Worm (Caenorhabditis elegans) whole organism, late embryonic: ENCODE measurements around the gene dsc-1.

Experiments used
- K09A11.1 ChIP-seq: sonication (generic microtip); optimal IDR thresholded peaks from 2 replicates; lab custom pipeline; 2017; ENCODE audit warnings: antibody characterized with exemption, mild to moderate bottlenecking, missing genetic modification characterization, missing compliant biosample characterization; ENCODE audit not compliant: insufficient read depth
- T23F11.4 ChIP-seq: fragments of 200-800 bp; sonication (Bioruptor generic); optimal IDR thresholded peaks from 2 replicates; lab custom pipeline; 2018; ENCODE audit warnings: mild to moderate bottlenecking, missing genetic modification characterization, missing compliant biosample characterization
- Y22D7AL.16 ChIP-seq: sonication (generic microtip); optimal IDR thresholded peaks from 2 replicates; lab custom pipeline; 2016; ENCODE audit warnings: missing genetic modification characterization, missing compliant biosample characterization
- ceh-19 ChIP-seq: fragments of 200-800 bp; sonication (Bioruptor generic); optimal IDR thresholded peaks from 2 replicates; lab custom pipeline; 2018; ENCODE audit warnings: mild to moderate bottlenecking, missing genetic modification characterization, missing compliant biosample characterization
- ceh-24 ChIP-seq: sonication (generic microtip); optimal IDR thresholded peaks from 2 replicates; lab custom pipeline; 2016; ENCODE audit warnings: mild to moderate bottlenecking, missing genetic modification characterization, missing compliant biosample characterization
- ceh-30 ChIP-seq: fragments of 150-350 bp; optimal IDR thresholded peaks from 2 replicates; lab custom pipeline; 2014; ENCODE audit warnings: missing biosample characterization, missing genetic modification characterization
- ceh-48 ChIP-seq: sonication (generic microtip); optimal IDR thresholded peaks from 2 replicates; lab custom pipeline; 2016; ENCODE audit warnings: missing genetic modification characterization, inconsistent platforms, missing compliant biosample characterization
- ceh-6 ChIP-seq: fragments of 200-800 bp; sonication (Bioruptor generic); optimal IDR thresholded peaks from 2 replicates; lab custom pipeline; 2018; ENCODE audit warnings: mild to moderate bottlenecking, missing genetic modification characterization, missing compliant biosample characterization
- dve-1 ChIP-seq: sonication (generic microtip); optimal IDR thresholded peaks from 2 replicates; lab custom pipeline; 2017; ENCODE audit warnings: antibody characterized with exemption, mild to moderate bottlenecking, missing genetic modification characterization, missing compliant biosample characterization
- elt-2 ChIP-seq: sonication (generic microtip); optimal IDR thresholded peaks from 2 replicates; lab custom pipeline; 2016; ENCODE audit warnings: missing genetic modification reagents, missing genetic modification characterization, missing compliant biosample characterization
- ets-4 ChIP-seq: sonication (generic microtip); optimal IDR thresholded peaks from 2 replicates; lab custom pipeline; 2016; ENCODE audit warnings: missing genetic modification characterization, missing compliant biosample characterization
- fkh-10 ChIP-seq: fragments of 150-350 bp; optimal IDR thresholded peaks from 2 replicates; lab custom pipeline; 2014; ENCODE audit warnings: missing biosample characterization, missing genetic modification reagents, missing genetic modification characterization
- gmeb-2 ChIP-seq: sonication (generic microtip); optimal IDR thresholded peaks from 2 replicates; lab custom pipeline; 2016; ENCODE audit warnings: missing genetic modification characterization, inconsistent platforms, missing compliant biosample characterization
- hlh-30 ChIP-seq: sonication (generic microtip); optimal IDR thresholded peaks from 2 replicates; lab custom pipeline; 2017; ENCODE audit warnings: antibody characterized with exemption, missing genetic modification characterization, missing compliant biosample characterization; ENCODE audit not compliant: insufficient read depth
- hlh-6 ChIP-seq: sonication (generic microtip); optimal IDR thresholded peaks from 2 replicates; lab custom pipeline; 2016; ENCODE audit warnings: missing genotype, missing genetic modification characterization, missing compliant biosample characterization
- hlh-8 ChIP-seq: sonication (generic microtip); optimal IDR thresholded peaks from 2 replicates; lab custom pipeline; 2016; ENCODE audit warnings: missing genotype, missing genetic modification characterization, missing compliant biosample characterization
- lim-6 ChIP-seq: sonication (generic microtip); optimal IDR thresholded peaks from 2 replicates; lab custom pipeline; 2016; ENCODE audit warnings: missing genetic modification characterization, missing compliant biosample characterization
- lin-11 ChIP-seq: fragments of 200-800 bp; sonication (Bioruptor generic); optimal IDR thresholded peaks from 2 replicates; lab custom pipeline; 2018; ENCODE audit warnings: mild to moderate bottlenecking, missing genetic modification characterization, missing compliant biosample characterization
- npax-4 ChIP-seq: sonication (generic microtip); optimal IDR thresholded peaks from 2 replicates; lab custom pipeline; 2016; ENCODE audit warnings: missing genetic modification characterization, missing compliant biosample characterization
- odd-2 ChIP-seq: sonication (generic microtip); optimal IDR thresholded peaks from 2 replicates; lab custom pipeline; 2017; ENCODE audit warnings: antibody characterized with exemption, mild to moderate bottlenecking, missing genetic modification characterization, missing compliant biosample characterization
- pat-9 ChIP-seq: fragments of 200-800 bp; sonication (Bioruptor generic); optimal IDR thresholded peaks from 2 replicates; lab custom pipeline; 2018; ENCODE audit warnings: mild to moderate bottlenecking, missing genetic modification characterization, moderate library complexity, missing compliant biosample characterization
- pha-2 ChIP-seq: sonication (generic microtip); optimal IDR thresholded peaks from 2 replicates; lab custom pipeline; 2017; ENCODE audit warnings: mild to moderate bottlenecking, missing genetic modification characterization, missing compliant biosample characterization
- pros-1 ChIP-seq: fragments of 150-350 bp; optimal IDR thresholded peaks from 2 replicates; lab custom pipeline; 2014; ENCODE audit warnings: missing biosample characterization, missing genetic modification reagents, missing genetic modification characterization
- ref-2 ChIP-seq: sonication (generic microtip); optimal IDR thresholded peaks from 2 replicates; lab custom pipeline; 2016; ENCODE audit warnings: missing genetic modification characterization, missing compliant biosample characterization
- sox-2 ChIP-seq: fragments of 200-800 bp; sonication (Bioruptor generic); IDR thresholded peaks from 2 replicates; pipeline ENCODE4 v1.3.6; 2022; ENCODE audit warnings: missing genetic modification reagents, missing genetic modification characterization, missing compliant biosample characterization
- sox-4 ChIP-seq: sonication (generic microtip); optimal IDR thresholded peaks from 2 replicates; lab custom pipeline; 2017; ENCODE audit warnings: mild to moderate bottlenecking, missing genetic modification characterization, inconsistent platforms, missing compliant biosample characterization
- syd-9 ChIP-seq: sonication (generic microtip); optimal IDR thresholded peaks from 2 replicates; lab custom pipeline; 2016; ENCODE audit warnings: mild to moderate bottlenecking, missing genetic modification characterization, moderate library complexity, missing compliant biosample characterization
- tbx-2 ChIP-seq: sonication (generic microtip); optimal IDR thresholded peaks from 2 replicates; lab custom pipeline; 2016; ENCODE audit warnings: missing genetic modification characterization, missing compliant biosample characterization
- tbx-7 ChIP-seq: sonication (generic microtip); optimal IDR thresholded peaks from 2 replicates; lab custom pipeline; 2016; ENCODE audit warnings: missing genotype, missing genetic modification characterization, missing compliant biosample characterization
- ttx-3 ChIP-seq: sonication (generic microtip); optimal IDR thresholded peaks from 2 replicates; lab custom pipeline; 2016; ENCODE audit warnings: missing genetic modification reagents, missing genetic modification characterization, missing compliant biosample characterization
- unc-42 ChIP-seq: sonication (generic microtip); optimal IDR thresholded peaks from 2 replicates; lab custom pipeline; 2016; ENCODE audit warnings: missing genotype, missing genetic modification characterization, missing compliant biosample characterization
- ztf-16 ChIP-seq: sonication (generic microtip); optimal IDR thresholded peaks from 2 replicates; lab custom pipeline; 2017; ENCODE audit warnings: missing genetic modification characterization, missing compliant biosample characterization

Gene dsc-1

DNA sequence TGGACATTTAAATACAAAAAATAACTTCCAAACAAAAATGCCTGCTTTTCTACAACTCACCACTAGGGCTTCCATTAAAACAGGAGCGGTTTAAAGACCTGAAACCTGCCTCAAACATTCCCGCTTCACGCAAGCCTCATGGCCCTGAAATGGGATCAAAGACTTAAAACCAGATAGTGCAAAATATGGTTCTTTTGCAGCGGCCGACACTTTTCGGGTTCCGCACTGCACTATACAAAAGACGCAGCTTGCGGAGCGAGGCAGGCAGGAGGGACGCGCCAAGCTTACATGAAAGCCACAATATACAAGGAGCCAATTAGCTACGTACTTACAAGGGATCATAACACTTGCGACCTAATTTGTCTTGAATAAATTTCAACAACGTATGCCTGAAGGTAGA is 38.8 kb upstream of the dsc-1 start:
- no peak for TF ChIP-seq elt-2
- TF ChIP-seq dve-1 (tag; lab: Kevin White, UChicago) = no peak
- TF ChIP-seq odd-2 (tag; lab: Kevin White, UChicago) = no peak
- TF ChIP-seq ceh-19 (GFP tag; lab: Kevin White, UChicago) = no peak
- no peak for TF ChIP-seq tbx-2
- no peak for TF ChIP-seq ets-4 (tag; lab: Kevin White, UChicago)
- no peak for TF ChIP-seq hlh-6 (tag; lab: Kevin White, UChicago)
- no peak for TF ChIP-seq tbx-7 (tag; lab: Kevin White, UChicago)
- TF ChIP-seq ttx-3 (tag; lab: Kevin White, UChicago) = no peak
- no peak for TF ChIP-seq sox-4 (tag; lab: Kevin White, UChicago)
- TF ChIP-seq lin-11 (tag; lab: Kevin White, UChicago) = no peak
- TF ChIP-seq T23F11.4 (GFP tag; lab: Kevin White, UChicago) = no peak

DNA sequence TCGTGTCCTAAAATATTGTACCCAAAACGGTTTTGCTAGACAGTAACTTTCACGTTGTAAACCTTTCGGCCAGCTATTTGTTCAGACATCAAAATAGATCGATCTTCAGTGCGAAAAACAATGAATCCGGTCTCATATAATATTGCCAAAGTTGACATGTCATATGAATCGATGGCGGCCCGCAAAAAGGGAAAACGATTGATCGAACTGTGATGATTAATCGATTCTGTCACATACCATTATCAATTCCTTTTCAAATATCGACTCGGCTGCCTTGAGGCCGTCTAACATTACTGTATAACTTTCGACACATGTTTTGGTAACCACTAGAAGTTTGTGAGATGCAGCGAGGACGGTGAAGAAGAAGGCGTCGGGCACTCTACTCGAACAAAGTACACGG is 38.2 kb upstream of the dsc-1 start:
- TF ChIP-seq pha-2 (no peak), ets-4 (tag; lab: Kevin White, UChicago) (no peak), sox-4 (tag; lab: Kevin White, UChicago) (no peak), hlh-8 (tag; lab: Kevin White, UChicago) (no peak), lim-6 (no peak), ceh-6 (GFP tag; lab: Kevin White, UChicago) (no peak), sox-2 (GFP tag; lab: Robert Waterston, UW) (no peak), tbx-7 (tag; lab: Kevin White, UChicago) (no peak), Y22D7AL.16 (tag; lab: Kevin White, UChicago) (no peak), hlh-30 (tag; lab: Kevin White, UChicago) (no peak), fkh-10 (GFP tag; lab: Kevin White, UChicago) (no peak), npax-4 (tag; lab: Kevin White, UChicago) (no peak), syd-9 (no peak), lin-11 (tag; lab: Kevin White, UChicago) (no peak), ref-2 (tag; lab: Kevin White, UChicago) (no peak), ceh-48 (no peak), T23F11.4 (GFP tag; lab: Kevin White, UChicago) (no peak)

DNA sequence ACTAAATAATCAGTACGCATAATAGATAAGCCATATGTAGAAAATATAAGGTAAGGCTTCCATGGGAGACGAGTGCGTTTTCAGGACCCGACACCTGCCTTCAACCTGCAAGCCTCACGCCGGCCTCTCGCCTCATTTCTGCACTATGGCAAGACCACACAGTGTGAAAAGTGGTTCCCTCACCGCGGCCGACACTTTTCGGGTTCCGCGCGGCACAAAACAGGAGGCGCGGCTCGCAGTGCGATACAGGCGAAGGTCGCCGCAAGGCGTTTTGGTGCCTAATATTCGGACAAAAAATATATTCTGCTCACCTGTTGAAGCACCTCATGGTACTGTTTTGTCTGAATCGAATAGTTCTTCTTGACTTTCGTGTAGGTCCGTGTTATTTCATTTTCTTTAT is 35.5 kb upstream of the dsc-1 start:
- no peak for TF ChIP-seq hlh-8 (tag; lab: Kevin White, UChicago)

DNA sequence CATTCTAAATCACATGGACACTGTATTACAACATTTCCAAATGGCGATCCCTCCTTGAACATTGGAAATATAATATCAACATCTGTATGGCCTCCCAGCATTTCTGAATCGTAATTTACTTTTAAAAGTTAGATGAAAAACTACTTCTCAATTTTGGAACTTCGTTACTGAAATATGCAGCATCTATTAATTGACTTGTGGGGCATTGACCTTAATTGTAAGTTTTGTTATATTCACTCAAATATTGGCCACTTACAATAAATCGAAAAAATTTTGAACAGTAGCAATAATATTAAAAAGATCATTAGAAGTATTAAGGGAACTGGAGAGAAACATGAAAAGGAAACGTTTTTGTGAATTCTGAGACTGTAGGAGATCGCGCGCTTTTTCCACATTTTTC is 34.6 kb upstream of the dsc-1 start, which contains the start of gene mam-6:
mam-6 (minus strand) TSS at position 101 of the 400 bp plus-strand sequence.
- TF ChIP-seq ceh-48 (no peak), K09A11.1 (no peak), ceh-24 (no peak), lin-11 (tag; lab: Kevin White, UChicago) (no peak), npax-4 (tag; lab: Kevin White, UChicago) (no peak), ttx-3 (tag; lab: Kevin White, UChicago) (no peak), pros-1 (no peak), gmeb-2 (tag; lab: Kevin White, UChicago) (no peak), ceh-30 (tag; lab: Kevin White, UChicago) (no peak), dve-1 (tag; lab: Kevin White, UChicago) (no peak), ets-4 (tag; lab: Kevin White, UChicago) (no peak), pat-9 (tag; lab: Kevin White, UChicago) (no peak)

DNA sequence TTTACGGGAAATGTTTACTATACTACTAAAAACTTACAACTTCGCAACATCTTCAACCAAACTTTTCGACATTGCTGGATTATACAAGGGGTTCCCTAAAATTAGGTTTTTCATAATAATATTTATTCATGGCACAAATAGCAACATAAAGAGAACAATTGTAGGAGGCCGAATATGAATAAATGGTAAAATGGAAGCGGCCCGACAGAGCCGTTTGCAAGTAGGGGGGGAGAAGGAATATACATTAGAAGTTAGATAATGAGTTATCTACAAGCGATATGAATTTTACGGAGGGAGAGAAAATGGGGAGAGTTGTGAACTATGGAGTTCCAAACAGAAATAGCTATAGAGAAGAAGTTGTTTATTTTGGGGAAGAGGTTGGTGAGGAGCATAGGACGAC is 25.7 kb upstream of the dsc-1 start, which contains the start of gene fbxa-96:
fbxa-96 (minus strand) TSS at position 101 of the 400 bp plus-strand sequence.
- TF ChIP-seq unc-42 (tag; lab: Kevin White, UChicago) = no peak
- TF ChIP-seq ztf-16 (tag; lab: Kevin White, UChicago) = no peak
